Worm (Caenorhabditis elegans): Measurements from ENCODE around the gene C06A1.6.

- TF ChIP-seq W03F9.2 (tag; optimal IDR thresholded peaks at IDR 0.05) (no peak), dao-5 (tag; optimal IDR thresholded peaks at IDR 0.05) (no peak), him-1 (tag; optimal IDR thresholded peaks at IDR 0.05) (no peak)
Measured at ce11 chrII:10547803-10548693, 16.4 kb downstream of the C06A1.6 start.
